Worm (Caenorhabditis elegans) whole organism, mixed stage, embryonic: ENCODE measurements around the gene fipr-6.

Experiments used
- M03D4.4 ChIP-seq: sonication (generic microtip); optimal IDR thresholded peaks from 2 replicates; lab custom pipeline; 2017; ENCODE audit warnings: mild to moderate bottlenecking, missing genetic modification characterization, missing compliant biosample characterization
- bed-3 ChIP-seq: fragments of 200-800 bp; sonication (Bioruptor generic); optimal IDR thresholded peaks from 3 replicates; lab custom pipeline; 2018; ENCODE audit warnings: mild to moderate bottlenecking, missing genetic modification characterization, moderate library complexity, missing compliant biosample characterization
- blmp-1 ChIP-seq: fragments of 150-350 bp; optimal IDR thresholded peaks from 2 replicates; lab custom pipeline; 2014; ENCODE audit warnings: missing biosample characterization, missing genetic modification characterization
- ceh-39 ChIP-seq: fragments of 150-350 bp; optimal IDR thresholded peaks from 2 replicates; lab custom pipeline; 2014; ENCODE audit warnings: missing biosample characterization, missing genetic modification characterization
- ceh-43 ChIP-seq: fragments of 200-800 bp; sonication (Bioruptor generic); optimal IDR thresholded peaks from 2 replicates; lab custom pipeline; 2018; ENCODE audit warnings: mild to moderate bottlenecking, missing genetic modification characterization, moderate library complexity, missing compliant biosample characterization
- ceh-83 ChIP-seq: fragments of 200-800 bp; sonication (Bioruptor generic); optimal IDR thresholded peaks from 2 replicates; lab custom pipeline; 2018; ENCODE audit warnings: mild to moderate bottlenecking, missing genetic modification characterization, missing compliant biosample characterization
- ces-1 ChIP-seq: fragments of 150-350 bp; optimal IDR thresholded peaks from 2 replicates; lab custom pipeline; 2014; ENCODE audit warnings: missing biosample characterization, missing genetic modification reagents, missing genetic modification characterization
- cnd-1 ChIP-seq: fragments of 200-800 bp; sonication (Bioruptor generic); optimal IDR thresholded peaks from 2 replicates; lab custom pipeline; 2018; ENCODE audit warnings: mild to moderate bottlenecking, missing genetic modification characterization, missing compliant biosample characterization
- drap-1 ChIP-seq: fragments of 200-800 bp; sonication (Bioruptor generic); optimal IDR thresholded peaks from 3 replicates; lab custom pipeline; 2018; ENCODE audit warnings: mild to moderate bottlenecking, missing genetic modification characterization, missing compliant biosample characterization
- elt-1 ChIP-seq: sonication (generic microtip); optimal IDR thresholded peaks from 2 replicates; lab custom pipeline; 2017; ENCODE audit warnings: missing genetic modification characterization, mild to moderate bottlenecking, missing compliant biosample characterization, antibody characterized with exemption, moderate library complexity, borderline replicate concordance; ENCODE audit not compliant: insufficient read depth
- elt-3 ChIP-seq: fragments of 150-350 bp; optimal IDR thresholded peaks from 2 replicates; lab custom pipeline; 2014; ENCODE audit warnings: missing biosample characterization, missing genetic modification characterization
- flh-1 ChIP-seq: fragments of 200-800 bp; sonication (Bioruptor generic); optimal IDR thresholded peaks from 2 replicates; lab custom pipeline; 2018; ENCODE audit warnings: mild to moderate bottlenecking, missing genetic modification characterization, moderate library complexity, missing compliant biosample characterization
- hlh-1 ChIP-seq: fragments of 150-350 bp; optimal IDR thresholded peaks from 2 replicates; lab custom pipeline; 2014; ENCODE audit warnings: missing biosample characterization, missing genetic modification reagents, missing genetic modification characterization
- lin-32 ChIP-seq: fragments of 200-800 bp; sonication (Bioruptor generic); optimal IDR thresholded peaks from 2 replicates; lab custom pipeline; 2018; ENCODE audit warnings: mild to moderate bottlenecking, missing genetic modification characterization, missing compliant biosample characterization
- lsy-2 ChIP-seq: fragments of 150-350 bp; optimal IDR thresholded peaks from 2 replicates; lab custom pipeline; 2014; ENCODE audit warnings: missing biosample characterization, missing genetic modification characterization
- mab-5 ChIP-seq: fragments of 150-350 bp; optimal IDR thresholded peaks from 2 replicates; lab custom pipeline; 2014; ENCODE audit warnings: missing biosample characterization, missing genetic modification characterization
- mep-1 ChIP-seq: fragments of 150-350 bp; optimal IDR thresholded peaks from 2 replicates; lab custom pipeline; 2017; ENCODE audit warnings: missing biosample characterization, missing genetic modification reagents, missing genetic modification characterization, inconsistent platforms
- mls-2 ChIP-seq: sonication (generic microtip); optimal IDR thresholded peaks from 2 replicates; lab custom pipeline; 2016; ENCODE audit warnings: mild to moderate bottlenecking, missing genetic modification characterization, moderate library complexity, missing compliant biosample characterization
- nhr-12 ChIP-seq: fragments of 150-350 bp; optimal IDR thresholded peaks from 2 replicates; lab custom pipeline; 2014; ENCODE audit warnings: missing biosample characterization, missing genetic modification characterization
- nhr-2 ChIP-seq: fragments of 150-350 bp; optimal IDR thresholded peaks from 2 replicates; lab custom pipeline; 2014; ENCODE audit warnings: missing biosample characterization, missing genetic modification characterization
- nhr-237 ChIP-seq: fragments of 150-350 bp; optimal IDR thresholded peaks from 2 replicates; lab custom pipeline; 2014; ENCODE audit warnings: missing biosample characterization, missing genetic modification characterization
- nhr-28 ChIP-seq: fragments of 150-350 bp; optimal IDR thresholded peaks from 2 replicates; lab custom pipeline; 2014; ENCODE audit warnings: missing biosample characterization, missing genetic modification characterization
- nhr-76 ChIP-seq: sonication (generic microtip); optimal IDR thresholded peaks from 2 replicates; lab custom pipeline; 2017; ENCODE audit warnings: missing biosample characterization, missing genetic modification characterization
- sem-2 ChIP-seq: fragments of 200-800 bp; sonication (Bioruptor generic); optimal IDR thresholded peaks from 2 replicates; lab custom pipeline; 2018; ENCODE audit warnings: mild to moderate bottlenecking, missing genetic modification characterization, missing compliant biosample characterization
- snpc-4 ChIP-seq: fragments of 150-350 bp; optimal IDR thresholded peaks from 2 replicates; lab custom pipeline; 2014; ENCODE audit warnings: missing biosample characterization, missing genetic modification characterization
- sptf-1 ChIP-seq: sonication (generic microtip); optimal IDR thresholded peaks from 2 replicates; lab custom pipeline; 2017; ENCODE audit warnings: mild to moderate bottlenecking, missing genetic modification characterization, moderate library complexity, missing compliant biosample characterization
- tbx-8 ChIP-seq: fragments of 200-800 bp; sonication (Bioruptor generic); optimal IDR thresholded peaks from 2 replicates; lab custom pipeline; 2018; ENCODE audit warnings: mild to moderate bottlenecking, missing genetic modification characterization, moderate library complexity, missing compliant biosample characterization
- unc-120 ChIP-seq: sonication (generic microtip); optimal IDR thresholded peaks from 2 replicates; lab custom pipeline; 2017; ENCODE audit warnings: missing genetic modification characterization, missing compliant biosample characterization; ENCODE audit not compliant: poor library complexity, severe bottlenecking
- unc-39 ChIP-seq: fragments of 150-350 bp; optimal IDR thresholded peaks from 2 replicates; lab custom pipeline; 2014; ENCODE audit warnings: missing biosample characterization, missing genetic modification characterization
- unc-62 ChIP-seq: fragments of 150-350 bp; optimal IDR thresholded peaks from 2 replicates; lab custom pipeline; 2014; ENCODE audit warnings: missing biosample characterization, missing genetic modification reagents, missing genetic modification characterization
- zip-8 ChIP-seq: fragments of 150-350 bp; optimal IDR thresholded peaks from 2 replicates; lab custom pipeline; 2014; ENCODE audit warnings: missing biosample characterization, missing genetic modification characterization
- ztf-11 ChIP-seq: fragments of 150-350 bp; optimal IDR thresholded peaks from 2 replicates; lab custom pipeline; 2014; ENCODE audit warnings: missing biosample characterization, missing genetic modification characterization

The fipr-6 gene

ce11 chrV:10230932-10231331 is at the start of gene fipr-6:
Gene fipr-6, plus strand, starts transcription at chrV:10231232.
- TF ChIP-seq M03D4.4 (no peak), nhr-76 (tag; lab: Kevin White, UChicago) (no peak), flh-1 (GFP tag; lab: Kevin White, UChicago) (no peak), ceh-39 (tag; lab: Kevin White, UChicago) (no peak), lin-32 (no peak), bed-3 (GFP tag; lab: Kevin White, UChicago) (no peak), blmp-1 (tag; lab: Kevin White, UChicago) (no peak), sptf-1 (tag; lab: Kevin White, UChicago) (no peak), ztf-11 (tag; lab: Kevin White, UChicago) (no peak), sem-2 (no peak), unc-39 (tag; lab: Kevin White, UChicago) (no peak)

DNA sequence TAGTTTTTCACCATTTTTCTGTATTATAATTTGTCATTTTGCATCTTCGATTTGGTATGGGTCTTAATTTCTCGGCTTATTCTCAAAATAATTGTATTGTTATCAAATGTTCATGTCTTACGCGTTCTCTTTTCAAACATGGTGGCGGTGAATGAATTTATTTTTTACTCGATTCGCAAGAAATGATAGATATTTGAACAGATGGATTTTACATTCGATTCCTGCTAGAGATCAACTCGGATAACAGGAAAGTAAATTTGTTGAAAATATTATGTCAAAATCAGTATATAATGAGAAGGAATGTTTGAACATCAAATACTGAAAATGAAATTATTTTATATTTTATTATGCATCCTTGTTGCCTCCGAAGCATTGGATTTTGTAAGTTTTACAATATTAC is 48.0 kb upstream of the fipr-6 start, which contains the start of gene ZK856.4:
ZK856.4 (plus strand) TSS at position 301 of the 400 bp plus-strand sequence.
- TF ChIP-seq elt-1 (tag; lab: Kevin White, UChicago) = no peak
- TF ChIP-seq tbx-8 = no peak
- no peak for TF ChIP-seq ztf-11 (tag; lab: Kevin White, UChicago)
- TF ChIP-seq ces-1 (GFP tag; lab: Kevin White, UChicago) = no peak
- TF ChIP-seq ceh-83 (GFP tag; lab: Kevin White, UChicago) = no peak
- no peak for TF ChIP-seq nhr-2 (tag; lab: Kevin White, UChicago)
- no peak for TF ChIP-seq elt-3 (tag; lab: Kevin White, UChicago)
- no peak for TF ChIP-seq hlh-1 (tag; lab: Kevin White, UChicago)
- no peak for TF ChIP-seq snpc-4 (tag; lab: Kevin White, UChicago)
- TF ChIP-seq flh-1 (GFP tag; lab: Kevin White, UChicago) = no peak
- TF ChIP-seq ceh-43 = no peak
- no peak for TF ChIP-seq unc-39 (tag; lab: Kevin White, UChicago)
- TF ChIP-seq ceh-39 (tag; lab: Kevin White, UChicago) = no peak
- no peak for TF ChIP-seq unc-62 (GFP tag; lab: Kevin White, UChicago)
- TF ChIP-seq sem-2 = no peak
- TF ChIP-seq mep-1 (tag; lab: Kevin White, UChicago) = no peak
- TF ChIP-seq, all 35 proteins: peak for 0

DNA sequence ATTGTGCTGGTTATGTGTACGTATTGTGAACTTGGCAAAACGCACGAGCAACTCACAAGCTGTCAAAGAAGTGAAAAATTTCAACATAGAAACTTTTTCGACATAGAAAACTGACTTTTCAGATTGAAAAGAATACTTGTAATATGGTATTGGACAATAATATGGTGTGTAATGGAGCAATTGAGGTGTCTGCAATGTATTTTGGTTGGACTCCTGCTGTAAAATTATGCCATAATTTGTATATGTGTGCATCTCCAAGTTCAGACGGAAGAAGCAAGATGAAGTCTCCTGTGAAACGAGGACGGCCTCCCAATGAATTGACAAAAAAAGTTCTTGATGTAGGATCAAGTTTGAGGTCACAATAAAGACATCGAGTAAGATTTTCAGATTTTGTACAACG is 47.2 kb upstream of the fipr-6 start:
- TF ChIP-seq drap-1 (GFP tag; lab: Kevin White, UChicago) = no peak
- no peak for TF ChIP-seq nhr-237 (tag; lab: Kevin White, UChicago)
- no peak for TF ChIP-seq ces-1 (GFP tag; lab: Kevin White, UChicago)
- TF ChIP-seq mab-5 (tag; lab: Kevin White, UChicago) = no peak
- TF ChIP-seq blmp-1 (tag; lab: Kevin White, UChicago) = no peak
- TF ChIP-seq elt-3 (tag; lab: Kevin White, UChicago) = no peak
- TF ChIP-seq elt-1 (tag; lab: Kevin White, UChicago) = no peak
- no peak for TF ChIP-seq lin-32
- TF ChIP-seq unc-39 (tag; lab: Kevin White, UChicago) = no peak
- TF ChIP-seq zip-8 (tag; lab: Kevin White, UChicago) = no peak
- no peak for TF ChIP-seq sem-2
- TF ChIP-seq mls-2 = no peak
- TF ChIP-seq mep-1 (tag; lab: Kevin White, UChicago) = no peak

- TF ChIP-seq elt-1 (tag; lab: Kevin White, UChicago) = no peak
- no peak for TF ChIP-seq zip-8 (tag; lab: Kevin White, UChicago)
- TF ChIP-seq ces-1 (GFP tag; lab: Kevin White, UChicago) = no peak
- no peak for TF ChIP-seq hlh-1 (tag; lab: Kevin White, UChicago)
- TF ChIP-seq lsy-2 (tag; lab: Kevin White, UChicago) = no peak
- TF ChIP-seq unc-62 (GFP tag; lab: Kevin White, UChicago) = no peak
- TF ChIP-seq unc-120 (tag; lab: Kevin White, UChicago) = no peak
- TF ChIP-seq ceh-43 = no peak
- TF ChIP-seq nhr-28 = no peak
- no peak for TF ChIP-seq nhr-76 (tag; lab: Kevin White, UChicago)
- TF ChIP-seq cnd-1 (tag; lab: Kevin White, UChicago) = no peak
- TF ChIP-seq nhr-12 (tag; lab: Kevin White, UChicago) = no peak
- no peak for TF ChIP-seq M03D4.4
- TF ChIP-seq mab-5 (tag; lab: Kevin White, UChicago) = no peak
- TF ChIP-seq snpc-4 (tag; lab: Kevin White, UChicago) = no peak
- no peak for TF ChIP-seq sem-2
- no peak for TF ChIP-seq unc-39 (tag; lab: Kevin White, UChicago)
- TF ChIP-seq flh-1 (GFP tag; lab: Kevin White, UChicago) = no peak
Observed at ce11 chrV:10185719-10186118, 45.3 kb upstream of the fipr-6 start, which contains the start of gene ZK856.18. Gene ZK856.18, minus strand, starts transcription at chrV:10186007.
